Fruit fly (Drosophila melanogaster) whole organism, embryonic: ENCODE results near the gene sloth1.
A peak's percentile ranks its signal among the peaks of the same experiment; 100 is the strongest.

Source experiments
- Awh ChIP-seq: fragments of 200-800 bp; sonication (Bioruptor generic); IDR thresholded peaks from 2 replicates; pipeline ENCODE4, ENCODE4 v1.3.6; 2022; ENCODE audit warnings: missing biosample characterization, missing genetic modification characterization
- B-H2 ChIP-seq: fragments of 200-800 bp; sonication (Bioruptor generic); optimal IDR thresholded peaks from 2 replicates; lab custom pipeline; 2018; ENCODE audit warnings: missing biosample characterization, mild to moderate bottlenecking, missing genetic modification characterization
- Bdp1 ChIP-seq: fragments of 200-800 bp; sonication (Bioruptor generic); optimal IDR thresholded peaks from 3 replicates; lab custom pipeline; 2016; ENCODE audit warnings: missing biosample characterization, missing genetic modification characterization
- CG10267 ChIP-seq: fragments of 200-800 bp; sonication (Bioruptor generic); optimal IDR thresholded peaks from 2 replicates; lab custom pipeline; 2018; ENCODE audit warnings: missing biosample characterization, mild to moderate bottlenecking, missing genetic modification characterization, moderate library complexity
- CG12769 ChIP-seq: fragments of 200-800 bp; sonication (Bioruptor generic); optimal IDR thresholded peaks from 2 replicates; lab custom pipeline; 2019; ENCODE audit warnings: missing biosample characterization, mild to moderate bottlenecking, missing genetic modification characterization, moderate library complexity
- CG15011 ChIP-seq: fragments of 200-800 bp; sonication (Bioruptor generic); optimal IDR thresholded peaks from 3 replicates; lab custom pipeline; 2018; ENCODE audit warnings: missing biosample characterization, mild to moderate bottlenecking, missing genetic modification characterization
- CG1647 ChIP-seq: fragments of 200-800 bp; sonication (Bioruptor generic); optimal IDR thresholded peaks from 3 replicates; lab custom pipeline; 2016; ENCODE audit warnings: missing biosample characterization, missing genetic modification characterization
- CG17328 ChIP-seq: fragments of 200-800 bp; sonication (Bioruptor generic); IDR thresholded peaks from 2 replicates; pipeline ENCODE4 v1.3.6; 2022; ENCODE audit warnings: missing biosample characterization, missing genetic modification characterization
- CG17359 ChIP-seq: fragments of 200-800 bp; sonication (Bioruptor generic); optimal IDR thresholded peaks from 3 replicates; lab custom pipeline; 2018; ENCODE audit warnings: missing biosample characterization, mild to moderate bottlenecking, missing genetic modification characterization, moderate library complexity
- CG1792 ChIP-seq: fragments of 200-800 bp; sonication (Bioruptor generic); optimal IDR thresholded peaks from 2 replicates; lab custom pipeline; 2016; ENCODE audit warnings: missing biosample characterization, missing genetic modification characterization
- CG2116 ChIP-seq: fragments of 200-800 bp; sonication (Bioruptor generic); optimal IDR thresholded peaks from 3 replicates; lab custom pipeline; 2018; ENCODE audit warnings: missing biosample characterization, mild to moderate bottlenecking, missing genetic modification characterization
- CG31365 ChIP-seq: fragments of 200-800 bp; sonication (Bioruptor generic); optimal IDR thresholded peaks from 2 replicates; lab custom pipeline; 2018; ENCODE audit warnings: missing biosample characterization, mild to moderate bottlenecking, missing genetic modification characterization
- CG4282 ChIP-seq: fragments of 200-800 bp; sonication (Bioruptor generic); optimal IDR thresholded peaks from 2 replicates; lab custom pipeline; 2016; ENCODE audit warnings: missing biosample characterization, missing genetic modification characterization
- CG7987 ChIP-seq: fragments of 200-800 bp; sonication (Bioruptor generic); optimal IDR thresholded peaks from 2 replicates; lab custom pipeline; 2018; ENCODE audit warnings: missing biosample characterization, mild to moderate bottlenecking, missing genetic modification characterization, moderate library complexity
- CG8944 ChIP-seq: fragments of 200-800 bp; sonication (Bioruptor generic); optimal IDR thresholded peaks from 3 replicates; lab custom pipeline; 2016; ENCODE audit warnings: missing biosample characterization, missing genetic modification characterization
- CG9727 ChIP-seq: fragments of 200-800 bp; sonication (Bioruptor generic); optimal IDR thresholded peaks from 3 replicates; lab custom pipeline; 2017; ENCODE audit warnings: missing biosample characterization, mild to moderate bottlenecking, missing genetic modification characterization
- CG9876 ChIP-seq: fragments of 200-800 bp; sonication (Bioruptor generic); optimal IDR thresholded peaks from 2 replicates; lab custom pipeline; 2016; ENCODE audit warnings: missing biosample characterization, missing genetic modification characterization
- D19B ChIP-seq: fragments of 200-800 bp; sonication (Bioruptor generic); optimal IDR thresholded peaks from 2 replicates; lab custom pipeline; 2017; ENCODE audit warnings: missing biosample characterization, mild to moderate bottlenecking, missing genetic modification characterization
- Hr78 ChIP-seq, 2 experiments: fragments of 200-800 bp in 1 of 2; fragments of >200 bp in 1 of 2; sonication (Bioruptor generic) in 1 of 2; optimal IDR thresholded peaks; 2 replicates each; lab custom pipeline; 2017 to 2019; ENCODE audit warnings: missing biosample characterization in 2 of 2, missing genetic modification characterization in 2 of 2, mild to moderate bottlenecking in 1 of 2, moderate library complexity in 1 of 2
- Mad ChIP-seq: fragments of 200-800 bp; sonication (Bioruptor generic); optimal IDR thresholded peaks from 2 replicates; lab custom pipeline; 2016; ENCODE audit warnings: missing biosample characterization, missing genetic modification characterization
- NC2α ChIP-seq: fragments of 200-800 bp; sonication (Bioruptor generic); optimal IDR thresholded peaks from 2 replicates; lab custom pipeline; 2016; ENCODE audit warnings: missing biosample characterization, missing genetic modification characterization
- Opbp ChIP-seq: fragments of 200-800 bp; sonication (Bioruptor generic); IDR thresholded peaks from 3 replicates; pipeline ENCODE4 v1.3.6; 2022; ENCODE audit warnings: missing biosample characterization, missing genetic modification characterization; ENCODE audit not compliant: partially characterized antibody
- Pdp1 ChIP-seq, 2 experiments: fragments of 200-800 bp; sonication (Bioruptor generic); optimal IDR thresholded peaks; 3 replicates each; lab custom pipeline; 2016; ENCODE audit warnings: missing biosample characterization in 2 of 2, missing genetic modification characterization in 2 of 2, mild to moderate bottlenecking in 1 of 2, moderate library complexity in 1 of 2
- Scr ChIP-seq: fragments of 200-800 bp; sonication (Bioruptor generic); IDR thresholded peaks from 2 replicates; pipeline ENCODE4 v1.3.6; 2022; ENCODE audit warnings: missing biosample characterization, missing genetic modification characterization; ENCODE audit not compliant: partially characterized antibody
- Stat92E ChIP-seq, 3 experiments: fragments of >200 bp in 2 of 3; fragments of 200-800 bp in 1 of 3; sonication (Bioruptor generic) in 1 of 3; optimal IDR thresholded peaks; 2 replicates each; lab custom pipeline; 2017 to 2019; ENCODE audit warnings: missing biosample characterization in 3 of 3, missing genetic modification characterization in 3 of 3, mild to moderate bottlenecking in 1 of 3, moderate library complexity in 1 of 3
- Tbp ChIP-seq: fragments of >200 bp; optimal IDR thresholded peaks from 2 replicates; lab custom pipeline; 2018; ENCODE audit warnings: missing biosample characterization, missing genetic modification characterization
- bbx ChIP-seq: fragments of 200-800 bp; sonication (Bioruptor generic); IDR thresholded peaks from 2 replicates; pipeline ENCODE4 v1.3.6; 2022; ENCODE audit warnings: missing biosample characterization, missing genetic modification characterization; ENCODE audit not compliant: partially characterized antibody
- cato ChIP-seq: fragments of 200-800 bp; sonication (Bioruptor generic); optimal IDR thresholded peaks from 2 replicates; lab custom pipeline; 2016; ENCODE audit warnings: missing biosample characterization, missing genetic modification characterization, borderline replicate concordance
- chif ChIP-seq, 2 experiments: fragments of 200-800 bp; sonication (Bioruptor generic); optimal IDR thresholded peaks; 3 replicates each; lab custom pipeline; 2016; ENCODE audit warnings: missing biosample characterization in 2 of 2, missing genetic modification characterization in 2 of 2
- crc ChIP-seq: fragments of 200-800 bp; sonication (Bioruptor generic); optimal IDR thresholded peaks from 2 replicates; lab custom pipeline; 2016; ENCODE audit warnings: missing biosample characterization, missing genetic modification characterization
- dan ChIP-seq: fragments of 200-800 bp; sonication (Bioruptor generic); IDR thresholded peaks from 2 replicates; pipeline ENCODE4 v1.3.6; 2022; ENCODE audit warnings: missing biosample characterization, missing genetic modification characterization
- dmrt99B ChIP-seq: fragments of 200-800 bp; sonication (Bioruptor generic); optimal IDR thresholded peaks from 2 replicates; lab custom pipeline; 2018; ENCODE audit warnings: missing biosample characterization, mild to moderate bottlenecking, missing genetic modification characterization, moderate library complexity
- esg ChIP-seq: fragments of 200-800 bp; sonication (Bioruptor generic); conservative IDR thresholded peaks from 2 replicates; pipeline ENCODE4 v1.3.6; 2022; ENCODE audit warnings: missing biosample characterization, missing genetic modification characterization
- h ChIP-seq: fragments of >200 bp; optimal IDR thresholded peaks from 2 replicates; lab custom pipeline; 2017
- her ChIP-seq: fragments of 200-800 bp; sonication (Bioruptor generic); optimal IDR thresholded peaks from 2 replicates; lab custom pipeline; 2016; ENCODE audit warnings: missing biosample characterization, missing genetic modification characterization
- ind ChIP-seq: fragments of 200-800 bp; sonication (Bioruptor generic); optimal IDR thresholded peaks from 3 replicates; lab custom pipeline; 2016; ENCODE audit warnings: missing biosample characterization, missing genetic modification characterization
- insv ChIP-seq, 2 experiments: fragments of 200-800 bp; sonication (Bioruptor generic); optimal IDR thresholded peaks; 3 replicates each; lab custom pipeline; 2016 to 2018; ENCODE audit warnings: missing biosample characterization in 2 of 2, missing genetic modification characterization in 2 of 2
- jumu ChIP-seq: fragments of 200-800 bp; sonication (Bioruptor generic); optimal IDR thresholded peaks from 3 replicates; lab custom pipeline; 2016; ENCODE audit warnings: missing biosample characterization, missing genetic modification characterization
- luna ChIP-seq: fragments of 200-800 bp; sonication (Bioruptor generic); optimal IDR thresholded peaks from 2 replicates; lab custom pipeline; 2016; ENCODE audit warnings: missing biosample characterization, missing genetic modification characterization
- nau ChIP-seq: fragments of 200-800 bp; sonication (Bioruptor generic); optimal IDR thresholded peaks from 3 replicates; lab custom pipeline; 2017; ENCODE audit warnings: missing biosample characterization, mild to moderate bottlenecking, missing genetic modification characterization, missing genetic modification reagents
- oc ChIP-seq: fragments of 200-800 bp; sonication (Bioruptor generic); optimal IDR thresholded peaks from 2 replicates; lab custom pipeline; 2018; ENCODE audit warnings: missing biosample characterization, mild to moderate bottlenecking, missing genetic modification characterization, moderate library complexity
- pros ChIP-seq: fragments of 200-800 bp; sonication (Bioruptor generic); optimal IDR thresholded peaks from 3 replicates; lab custom pipeline; 2019; ENCODE audit warnings: missing biosample characterization, mild to moderate bottlenecking, missing genetic modification characterization, moderate library complexity
- schlank ChIP-seq: fragments of 200-800 bp; sonication (Bioruptor generic); optimal IDR thresholded peaks from 2 replicates; lab custom pipeline; 2018; ENCODE audit warnings: missing biosample characterization, mild to moderate bottlenecking, missing genetic modification characterization
- scrt ChIP-seq: fragments of 200-800 bp; sonication (Bioruptor generic); optimal IDR thresholded peaks from 2 replicates; lab custom pipeline; 2018; ENCODE audit warnings: missing biosample characterization, mild to moderate bottlenecking, missing genetic modification characterization, moderate library complexity
- shn ChIP-seq: fragments of 200-800 bp; sonication (Bioruptor generic); optimal IDR thresholded peaks from 3 replicates; lab custom pipeline; 2016; ENCODE audit warnings: missing biosample characterization, missing genetic modification characterization
- tio ChIP-seq: fragments of 200-800 bp; sonication (Bioruptor generic); optimal IDR thresholded peaks from 2 replicates; lab custom pipeline; 2017; ENCODE audit warnings: missing biosample characterization, missing genetic modification characterization, inconsistent platforms
- tll ChIP-seq, 2 experiments: fragments of 200-800 bp in 1 of 2; fragments of >200 bp in 1 of 2; sonication (Bioruptor generic) in 1 of 2; optimal IDR thresholded peaks; 2 replicates each; lab custom pipeline; 2017 to 2019; ENCODE audit warnings: missing biosample characterization in 2 of 2, missing genetic modification characterization in 2 of 2, mild to moderate bottlenecking in 1 of 2, moderate library complexity in 1 of 2
- toy ChIP-seq: fragments of 200-800 bp; sonication (Bioruptor generic); IDR thresholded peaks from 2 replicates; pipeline ENCODE4 v1.3.6; 2022; ENCODE audit warnings: missing biosample characterization, missing genetic modification characterization
- zen2 ChIP-seq: fragments of 200-800 bp; sonication (Bioruptor generic); IDR thresholded peaks from 3 replicates; pipeline ENCODE4 v1.3.6; 2022; ENCODE audit warnings: missing biosample characterization, missing genetic modification characterization; ENCODE audit not compliant: partially characterized antibody

Gene sloth1

DNA sequence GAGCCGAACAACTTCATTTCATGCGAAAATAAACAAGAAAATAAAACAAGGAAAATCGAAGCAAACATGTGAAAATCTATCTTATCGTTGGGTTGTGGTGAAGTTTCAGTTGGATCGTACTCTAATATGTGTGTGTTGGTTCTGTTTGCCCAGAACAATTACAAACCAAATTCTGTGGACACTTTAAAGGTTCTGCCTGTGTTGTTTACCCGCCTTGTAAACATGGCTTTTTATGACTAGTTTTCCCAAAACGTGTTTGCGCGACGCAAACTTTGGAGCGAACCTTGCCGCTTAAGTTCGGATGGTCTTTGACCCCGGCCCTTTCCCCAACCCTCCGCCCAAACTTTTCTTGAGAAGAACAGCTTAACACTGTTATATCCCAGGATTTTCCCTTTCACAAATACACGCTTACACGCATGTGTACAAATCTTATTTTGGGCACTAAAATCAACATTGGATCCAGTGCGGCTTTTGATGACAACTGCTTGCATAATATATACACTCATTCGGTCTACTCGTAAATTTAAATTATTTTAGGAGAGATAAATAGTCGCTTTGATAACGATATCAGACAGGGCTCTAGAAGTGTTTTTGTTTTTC lies 7.0 kb upstream of the sloth1 start (continued):
- TF ChIP-seq CG4282 (GFP tag; lab: Kevin White, UChicago), result peak; percentile 54
- peak in 1 of 3 experiments; percentile 85 for TF ChIP-seq Stat92E (GFP tag; optimal IDR thresholded peaks at IDR 0.05; lab: Kevin White, UChicago)
- TF ChIP-seq CG2116 (GFP tag; lab: Kevin White, UChicago), result peak; percentile 72
- peak; percentile 77 for TF ChIP-seq CG31365
- TF ChIP-seq tll (GFP tag; optimal IDR thresholded peaks at IDR 0.05; lab: Kevin White, UChicago), result peak in 1 of 2 experiments; percentile 66
- TF ChIP-seq CG7987, result peak; percentile 84
- TF ChIP-seq oc (tag; lab: Kevin White, UChicago), result peak; percentile 72
- TF ChIP-seq tio (GFP tag; lab: Kevin White, UChicago), result peak; percentile 88
- peak; percentile 79 for TF ChIP-seq CG9876
- peak; percentile 15 for TF ChIP-seq D19B (GFP tag; lab: Kevin White, UChicago)
- TF ChIP-seq ind (GFP tag; lab: Kevin White, UChicago), result peak; percentile 8
- peak; percentile 94 for TF ChIP-seq CG9727 (GFP tag; lab: Kevin White, UChicago)
- peak; percentile 84 for TF ChIP-seq schlank (tag; lab: Kevin White, UChicago)
- TF ChIP-seq CG15011 (GFP tag; lab: Kevin White, UChicago), result peak; percentile 81
- peak; percentile 23 for TF ChIP-seq luna
- peak; percentile 74 for TF ChIP-seq crc (GFP tag; lab: Kevin White, UChicago)
- TF ChIP-seq bbx, result no peak
- peak; percentile 67 for TF ChIP-seq scrt (GFP tag; lab: Kevin White, UChicago)
- TF ChIP-seq toy (GFP tag; lab: Robert Waterston, UW), result peak; percentile 49; the same call in 1 of the 2 replicates
- peak; percentile 58 for TF ChIP-seq dmrt99B
- TF ChIP-seq nau (GFP tag; lab: Kevin White, UChicago), result peak; percentile 83
- TF ChIP-seq chif (GFP tag; optimal IDR thresholded peaks at IDR 0.05; lab: Kevin White, UChicago), result peak; percentile 82 to 84
- TF ChIP-seq CG1792 (GFP tag; lab: Kevin White, UChicago), result peak; percentile 77
- no peak for TF ChIP-seq h (lab: Kevin White, UChicago)
- no peak for TF ChIP-seq Scr
- peak in 1 of 2 experiments; percentile 74 for TF ChIP-seq Hr78 (GFP tag; optimal IDR thresholded peaks at IDR 0.05; lab: Kevin White, UChicago)
- peak; percentile 23 to 69 for TF ChIP-seq insv (GFP tag; optimal IDR thresholded peaks at IDR 0.05; lab: Kevin White, UChicago)
- TF ChIP-seq Bdp1, result peak; percentile 85
- TF ChIP-seq Tbp (GFP tag; lab: Kevin White, UChicago), result no peak
- TF ChIP-seq jumu (GFP tag; lab: Kevin White, UChicago), result peak; percentile 68
- peak; percentile 75 for TF ChIP-seq CG12769 (tag; lab: Kevin White, UChicago)
- peak; percentile 76 for TF ChIP-seq CG10267 (tag; lab: Kevin White, UChicago)
- TF ChIP-seq zen2 (GFP tag; lab: Robert Waterston, UW), result no peak
- TF ChIP-seq CG17328, result peak; percentile 74
- TF ChIP-seq pros (GFP tag; lab: Kevin White, UChicago), result peak; percentile 20
- TF ChIP-seq CG17359, result peak; percentile 83
- TF ChIP-seq B-H2 (GFP tag; lab: Kevin White, UChicago), result no peak
- no peak for TF ChIP-seq esg (GFP tag; lab: Robert Waterston, UW)
- TF ChIP-seq dan, result no peak
- TF ChIP-seq cato, result peak; percentile 51
- TF ChIP-seq CG1647, result peak; percentile 73
- TF ChIP-seq Awh (GFP tag; lab: Robert Waterston, UW), result peak; percentile 90
- TF ChIP-seq her (GFP tag; lab: Kevin White, UChicago), result peak; percentile 87
- TF ChIP-seq shn (GFP tag; lab: Kevin White, UChicago), result peak; percentile 80
- TF ChIP-seq NC2α (GFP tag; lab: Kevin White, UChicago), result peak; percentile 90
- TF ChIP-seq Opbp, result no peak
- peak; percentile 82 for TF ChIP-seq Mad (GFP tag; lab: Kevin White, UChicago)
- TF ChIP-seq CG8944 (GFP tag; lab: Kevin White, UChicago), result peak; percentile 86
- peak; percentile 64 to 76 for TF ChIP-seq Pdp1 (GFP tag; optimal IDR thresholded peaks at IDR 0.05; lab: Kevin White, UChicago)
